Fruit fly (Drosophila melanogaster): ENCODE data around the gene CkIIalpha-i3.

CkIIalpha-i3 gene

DNA sequence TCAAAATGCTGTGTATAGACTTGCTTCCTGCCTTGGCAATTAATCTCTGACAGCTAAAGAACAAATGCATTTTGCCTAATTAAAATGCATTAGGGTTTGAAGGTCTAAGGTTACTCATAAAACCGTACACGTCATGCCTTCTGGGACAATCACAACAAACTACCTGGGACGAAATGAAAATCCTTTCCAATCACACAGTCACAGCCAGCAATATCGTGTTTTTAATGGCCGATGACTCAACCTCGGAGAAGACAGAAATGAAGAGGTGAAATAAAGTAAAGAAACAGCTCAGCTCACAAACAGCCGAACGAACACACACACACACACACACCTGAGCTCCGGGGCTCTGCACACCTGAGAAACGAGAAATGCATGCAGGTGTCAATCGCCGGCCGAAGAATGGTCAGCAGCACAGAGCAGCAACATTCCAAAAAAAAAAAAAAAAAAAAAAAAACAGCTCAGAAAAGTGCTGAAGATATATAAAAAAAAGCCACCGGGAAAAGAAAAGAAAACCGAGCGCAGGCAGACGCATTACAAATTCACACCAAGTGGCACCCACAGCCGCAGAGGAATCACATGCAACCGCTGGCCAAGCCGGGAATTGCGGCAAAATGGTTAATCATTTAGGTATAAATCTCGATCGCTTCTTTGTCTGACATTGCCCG is 22.0 kb upstream of the CkIIalpha-i3 start:
- TF ChIP-seq salr (GFP tag; optimal IDR thresholded peaks at IDR 0.05) (no peak), CG11902 (GFP tag; optimal IDR thresholded peaks at IDR 0.05) (no peak), CG6163 (GFP tag; IDR thresholded peaks at IDR 0.05) (0 out of 3 replicates have a peak, but pooled peaks have one; percentile 27), eg (GFP tag; IDR thresholded peaks at IDR 0.05) (0 out of 3 replicates have a peak, but pooled peaks have one; percentile 31), CG1621 (tag; optimal IDR thresholded peaks at IDR 0.05) (peak; percentile 5), dsx (GFP tag; optimal IDR thresholded peaks at IDR 0.05; ENCODE audit: poor library complexity, severe bottlenecking) (peak; percentile 14), Eip75B (GFP tag; optimal IDR thresholded peaks at IDR 0.05) (no peak), ss (GFP tag; optimal IDR thresholded peaks at IDR 0.05) (peak in 1 of 2 experiments; percentile 53), Eip78C (GFP tag) (peak; percentile 16)

DNA sequence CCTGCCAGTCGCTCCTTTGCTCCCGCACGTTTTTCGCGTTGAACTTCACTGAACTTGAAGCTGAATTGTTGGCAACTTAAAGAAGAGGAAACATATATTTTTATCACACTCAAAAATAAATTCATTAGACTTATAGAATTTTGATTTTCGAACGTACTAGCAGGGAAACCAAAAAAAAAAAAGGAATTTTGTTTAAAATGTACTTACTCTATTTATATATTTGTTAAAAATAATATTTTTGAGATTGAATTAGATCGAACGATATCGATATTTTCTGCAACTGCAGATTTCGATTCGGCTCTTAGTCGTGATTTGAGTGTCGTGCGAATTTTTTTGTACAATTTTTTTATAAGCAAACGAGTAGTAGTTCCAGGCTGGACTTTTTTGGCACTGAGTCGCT is 21.1 kb upstream of the CkIIalpha-i3 start:
- TF ChIP-seq cyc (GFP tag; optimal IDR thresholded peaks at IDR 0.05) (peak; percentile 5), CG3919 (GFP tag; optimal IDR thresholded peaks at IDR 0.05) (peak; percentile 59), CG10669 (GFP tag; optimal IDR thresholded peaks at IDR 0.05) (peak; percentile 17), CG10631 (GFP tag; optimal IDR thresholded peaks at IDR 0.05) (peak; percentile 11), Lpt (GFP tag; optimal IDR thresholded peaks at IDR 0.05) (no peak), CG32006 (GFP tag; optimal IDR thresholded peaks at IDR 0.05) (no peak), Hr39 (GFP tag; optimal IDR thresholded peaks at IDR 0.05) (no peak), spab (GFP tag; optimal IDR thresholded peaks at IDR 0.05) (peak; percentile 16), CG7368 (GFP tag; optimal IDR thresholded peaks at IDR 0.05) (peak; percentile 44), achi (GFP tag; optimal IDR thresholded peaks at IDR 0.05) (peak; percentile 44), Ets96B (tag; optimal IDR thresholded peaks at IDR 0.05) (peak; percentile 55), CG8632 (GFP tag; optimal IDR thresholded peaks at IDR 0.05) (no peak), esn (GFP tag; optimal IDR thresholded peaks at IDR 0.05) (peak; percentile 11), Gug (GFP tag; IDR thresholded peaks at IDR 0.05) (no peak), CG11762 (GFP tag; optimal IDR thresholded peaks at IDR 0.05; ENCODE audit: insufficient read depth) (peak; percentile 24), dac (GFP tag; optimal IDR thresholded peaks at IDR 0.05) (no peak), Eip78C (GFP tag) (peak; percentile 30), CG6808 (GFP tag; optimal IDR thresholded peaks at IDR 0.05) (peak; percentile 23), svp (GFP tag) (peak; percentile 6)

DNA sequence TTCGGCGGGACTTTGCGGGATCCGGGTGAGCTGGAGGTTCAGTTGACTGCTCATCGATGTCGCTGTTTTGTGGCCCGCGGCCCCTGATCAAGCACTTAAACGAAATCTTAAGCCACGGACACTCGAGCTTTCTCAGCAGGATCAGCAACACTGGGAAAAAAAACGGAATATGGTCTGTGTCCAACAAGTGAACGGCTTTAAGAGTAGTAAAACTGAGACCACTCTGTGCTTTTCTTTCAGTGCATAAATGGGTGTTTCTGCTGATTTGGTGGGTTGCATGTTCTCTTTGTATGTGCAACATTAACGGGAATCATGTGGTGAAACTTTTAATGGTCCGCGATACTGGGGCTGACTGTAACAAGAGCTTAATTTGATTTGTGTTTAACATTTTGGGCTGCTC is 18.9 kb upstream of the CkIIalpha-i3 start:
- TF ChIP-seq net (GFP tag; optimal IDR thresholded peaks at IDR 0.05): no peak
- peak; percentile 11 for TF ChIP-seq vri (GFP tag; optimal IDR thresholded peaks at IDR 0.05)
- peak; percentile 12 for TF ChIP-seq CG10631 (GFP tag; optimal IDR thresholded peaks at IDR 0.05)
- TF ChIP-seq Ets21C (GFP tag; optimal IDR thresholded peaks at IDR 0.05): peak; percentile 39
- peak; percentile 55 for TF ChIP-seq lz (GFP tag; optimal IDR thresholded peaks at IDR 0.05)
- no peak for TF ChIP-seq CG8119 (GFP tag; IDR thresholded peaks at IDR 0.05)
- peak; percentile 6 for TF ChIP-seq spab (GFP tag; optimal IDR thresholded peaks at IDR 0.05)
- TF ChIP-seq Met (GFP tag; optimal IDR thresholded peaks at IDR 0.05): peak; percentile 77
- peak; percentile 16 for TF ChIP-seq acj6 (GFP tag; optimal IDR thresholded peaks at IDR 0.05)
- TF ChIP-seq CG3919 (GFP tag; optimal IDR thresholded peaks at IDR 0.05): peak; percentile 57
- TF ChIP-seq svp (GFP tag): peak; percentile 86
- no peak for TF ChIP-seq CG11294 (GFP tag; IDR thresholded peaks at IDR 0.05)
- TF ChIP-seq CG8632 (GFP tag; optimal IDR thresholded peaks at IDR 0.05): no peak
- peak; percentile 75 for TF ChIP-seq Eip78C (GFP tag)
- TF ChIP-seq CG4318 (GFP tag; optimal IDR thresholded peaks at IDR 0.05): no peak
- TF ChIP-seq Smox (GFP tag; optimal IDR thresholded peaks at IDR 0.05): peak; percentile 56
- TF ChIP-seq fd85E (GFP tag; optimal IDR thresholded peaks at IDR 0.05): no peak
- no peak for TF ChIP-seq salr (GFP tag; optimal IDR thresholded peaks at IDR 0.05)
- peak; percentile 74 for TF ChIP-seq esn (GFP tag; optimal IDR thresholded peaks at IDR 0.05)
- TF ChIP-seq Sox14 (GFP tag; optimal IDR thresholded peaks at IDR 0.05): peak; percentile 17
- TF ChIP-seq CG34406 (GFP tag; optimal IDR thresholded peaks at IDR 0.05): peak; percentile 13
- peak; percentile 49 for TF ChIP-seq topi (GFP tag; optimal IDR thresholded peaks at IDR 0.05)
- TF ChIP-seq Sox102F (GFP tag; optimal IDR thresholded peaks at IDR 0.05): peak; percentile 62
- no peak for TF ChIP-seq CG32006 (GFP tag; optimal IDR thresholded peaks at IDR 0.05)
- TF ChIP-seq Eip75B (GFP tag; optimal IDR thresholded peaks at IDR 0.05): peak; percentile 51
- peak; percentile 32 for TF ChIP-seq CG6792 (GFP tag; optimal IDR thresholded peaks at IDR 0.05)
- peak; percentile 19 for TF ChIP-seq OdsH (GFP tag; optimal IDR thresholded peaks at IDR 0.05)
- peak; percentile 51 for TF ChIP-seq CG31627 (GFP tag; optimal IDR thresholded peaks at IDR 0.05)
- TF ChIP-seq cyc (GFP tag; optimal IDR thresholded peaks at IDR 0.05): peak; percentile 58
- TF ChIP-seq pdm3 (GFP tag; optimal IDR thresholded peaks at IDR 0.05): peak; percentile 14
- no peak for TF ChIP-seq dsx (GFP tag; optimal IDR thresholded peaks at IDR 0.05; ENCODE audit: poor library complexity, severe bottlenecking)

Data from whole organism, prepupa.